Fruit fly (Drosophila melanogaster): Measurements from ENCODE around the gene mxt.

mxt gene

DNA sequence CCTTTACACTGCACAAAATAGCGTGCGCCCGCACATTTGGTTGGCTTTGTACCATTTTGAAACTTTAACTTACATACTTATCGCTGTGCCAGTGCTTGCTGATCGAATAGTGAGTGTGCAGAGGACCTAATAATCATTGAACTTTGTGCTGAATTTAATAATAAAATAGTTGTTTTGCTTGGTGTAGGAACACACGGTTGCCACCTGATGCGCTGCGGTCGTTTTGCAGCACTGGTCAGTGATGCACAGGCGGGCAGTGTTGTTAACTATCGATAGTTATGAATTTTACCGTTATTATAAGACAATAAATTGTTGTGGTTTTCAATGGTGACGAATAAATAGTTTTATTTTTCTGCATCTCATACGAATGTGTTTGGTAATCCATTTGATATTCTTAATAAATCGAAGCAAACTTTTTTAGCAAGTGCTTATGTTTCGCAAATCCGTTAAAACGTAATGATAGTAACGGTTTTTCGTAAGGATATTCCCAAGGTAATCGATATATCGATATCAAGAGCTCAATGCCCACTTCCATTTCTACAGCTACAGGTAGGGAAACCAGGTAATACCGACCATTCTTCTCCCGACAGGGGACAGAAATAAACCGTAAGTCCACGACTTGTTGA is 9.2 kb downstream of the mxt start, which contains the start of the genes tank and CG12194:
Gene tank (minus strand): TSS at position 228 of the 626 bp plus-strand sequence.
Gene CG12194 (plus strand): TSS at position 576 of the 626 bp plus-strand sequence.
- TF ChIP-seq CG17806 (tag; optimal IDR thresholded peaks at IDR 0.05) = peak; percentile 99
- peak; percentile 29 for TF ChIP-seq EcR (GFP tag; optimal IDR thresholded peaks at IDR 0.05)
- peak; percentile 100 for TF ChIP-seq Pif1A (GFP tag; optimal IDR thresholded peaks at IDR 0.05)
- peak; percentile 100 for TF ChIP-seq CG8301 (tag; optimal IDR thresholded peaks at IDR 0.05)
- TF ChIP-seq CG9948 (tag; optimal IDR thresholded peaks at IDR 0.05) = peak; percentile 99
- peak; percentile 100 for TF ChIP-seq Ets98B (GFP tag; IDR thresholded peaks at IDR 0.05)
- peak; percentile 99 for TF ChIP-seq rn (GFP tag; IDR thresholded peaks at IDR 0.05)
- TF ChIP-seq Pif1B (GFP tag; optimal IDR thresholded peaks at IDR 0.05) = peak; percentile 99
- peak; percentile 97 for TF ChIP-seq gl (tag; optimal IDR thresholded peaks at IDR 0.05)
- peak; percentile 97 for TF ChIP-seq CG8159 (tag; optimal IDR thresholded peaks at IDR 0.05)
- TF ChIP-seq CG34367 (tag; optimal IDR thresholded peaks at IDR 0.05) = peak; percentile 99
- TF ChIP-seq CG12605 (GFP tag; IDR thresholded peaks at IDR 0.05) = peak; percentile 99
- TF ChIP-seq CG14655 (GFP tag; optimal IDR thresholded peaks at IDR 0.05) = peak; percentile 100
- TF ChIP-seq D1 (tag; optimal IDR thresholded peaks at IDR 0.05) = no peak
- peak; percentile 100 for TF ChIP-seq CG4496 (GFP tag; IDR thresholded peaks at IDR 0.05)
- no peak for TF ChIP-seq CG13204 (GFP tag; optimal IDR thresholded peaks at IDR 0.05)
- TF ChIP-seq fd96Ca (GFP tag; IDR thresholded peaks at IDR 0.05) = peak; percentile 100
- TF ChIP-seq CG32121 (GFP tag; IDR thresholded peaks at IDR 0.05) = peak; percentile 100
- peak; percentile 98 for TF ChIP-seq Snoo (tag; optimal IDR thresholded peaks at IDR 0.05)
- TF ChIP-seq CG15710 (tag; optimal IDR thresholded peaks at IDR 0.05) = peak; percentile 96
- peak; percentile 99 for TF ChIP-seq CG10348 (GFP tag; IDR thresholded peaks at IDR 0.05)

DNA sequence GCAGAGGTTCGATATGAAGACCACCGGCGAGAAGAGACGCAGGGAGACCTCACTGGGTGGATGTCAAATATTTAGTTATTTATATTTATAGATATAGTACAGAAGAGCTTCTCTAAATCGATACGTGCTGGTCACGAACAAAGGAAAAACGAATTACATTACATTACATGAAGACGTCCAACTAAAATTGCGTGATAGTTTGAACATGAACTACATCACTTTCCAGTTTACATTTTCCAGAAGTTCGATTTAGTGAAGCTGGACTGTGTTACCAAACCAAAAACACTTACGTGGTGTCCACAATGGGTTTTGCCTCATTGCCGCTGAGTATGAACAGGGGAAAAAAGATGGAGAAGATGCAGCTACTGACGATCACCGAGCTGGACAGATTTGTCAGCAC is 10.9 kb downstream of the mxt start:
- no peak for TF ChIP-seq rn (GFP tag; IDR thresholded peaks at IDR 0.05)
- 0 out of 3 replicates have a peak, but pooled peaks have one; percentile 36 for TF ChIP-seq CG4496 (GFP tag; IDR thresholded peaks at IDR 0.05)
- TF ChIP-seq Ets98B (GFP tag; IDR thresholded peaks at IDR 0.05) = 0 out of 2 replicates have a peak, but pooled peaks have one; percentile 22

DNA sequence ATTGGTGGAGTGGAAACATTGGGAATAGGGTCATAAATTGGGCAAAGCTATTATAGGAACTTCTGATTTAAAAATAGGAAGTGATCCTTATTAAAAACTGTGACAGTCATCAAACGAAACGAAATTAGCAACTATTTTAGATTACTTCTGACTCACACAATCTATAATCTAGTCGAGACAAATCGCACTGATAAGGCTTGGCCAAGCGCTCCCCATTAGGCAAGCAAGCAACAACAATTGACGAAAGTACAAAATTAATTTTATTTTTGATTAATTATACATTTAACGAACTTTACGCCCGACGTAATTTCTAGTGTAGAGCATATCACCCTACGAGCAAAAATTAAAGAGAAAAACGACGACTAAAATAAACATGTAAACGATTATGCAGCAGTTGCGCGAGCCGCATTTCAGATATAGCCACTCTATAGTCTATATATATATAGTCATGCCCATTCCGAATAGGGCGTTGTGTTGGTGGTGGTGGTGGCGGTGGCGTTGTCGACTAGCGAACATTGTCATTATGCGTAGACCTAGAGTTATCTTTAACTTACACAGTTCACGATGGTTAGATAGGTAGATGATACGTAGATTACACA is 11.9 kb downstream of the mxt start, which contains the start of gene Ir25a:
Gene Ir25a (minus strand): TSS at position 210 of the 599 bp plus-strand sequence.
- TF ChIP-seq CG12605 (GFP tag; IDR thresholded peaks at IDR 0.05) (no peak), Pif1A (GFP tag; optimal IDR thresholded peaks at IDR 0.05) (no peak), CG34367 (tag; optimal IDR thresholded peaks at IDR 0.05) (no peak), CG13204 (GFP tag; optimal IDR thresholded peaks at IDR 0.05) (no peak), CG17806 (tag; optimal IDR thresholded peaks at IDR 0.05) (no peak)

dm6 chr2L:4830490-4830889 is 16.6 kb downstream of the mxt start, which contains the start of gene Fnta:
Gene Fnta (minus strand): TSS chr2L:4830693.
- TF ChIP-seq CG13204 (GFP tag; optimal IDR thresholded peaks at IDR 0.05) = no peak
- TF ChIP-seq EcR (GFP tag; optimal IDR thresholded peaks at IDR 0.05) = peak; percentile 30
- TF ChIP-seq CG4496 (GFP tag; IDR thresholded peaks at IDR 0.05) = peak; percentile 25; the same call in 2 of the 3 replicates
- no peak for TF ChIP-seq CG15710 (tag; optimal IDR thresholded peaks at IDR 0.05)
- TF ChIP-seq gl (tag; optimal IDR thresholded peaks at IDR 0.05) = no peak

dm6 chr2L:4829040-4829439 is 18.1 kb downstream of the mxt start:
- no peak for TF ChIP-seq Ets98B (GFP tag; IDR thresholded peaks at IDR 0.05)
- no peak for TF ChIP-seq CG8159 (tag; optimal IDR thresholded peaks at IDR 0.05)
- TF ChIP-seq Pif1B (GFP tag; optimal IDR thresholded peaks at IDR 0.05) = no peak
- no peak for TF ChIP-seq gl (tag; optimal IDR thresholded peaks at IDR 0.05)
- TF ChIP-seq CG9948 (tag; optimal IDR thresholded peaks at IDR 0.05) = no peak
- TF ChIP-seq CG17806 (tag; optimal IDR thresholded peaks at IDR 0.05) = no peak
- TF ChIP-seq CG13204 (GFP tag; optimal IDR thresholded peaks at IDR 0.05) = no peak
- TF ChIP-seq EcR (GFP tag; optimal IDR thresholded peaks at IDR 0.05) = no peak
- TF ChIP-seq CG10348 (GFP tag; IDR thresholded peaks at IDR 0.05) = no peak
- no peak for TF ChIP-seq rn (GFP tag; IDR thresholded peaks at IDR 0.05)
- TF ChIP-seq CG8301 (tag; optimal IDR thresholded peaks at IDR 0.05) = no peak
- TF ChIP-seq CG32121 (GFP tag; IDR thresholded peaks at IDR 0.05) = no peak
- no peak for TF ChIP-seq Snoo (tag; optimal IDR thresholded peaks at IDR 0.05)
- no peak for TF ChIP-seq CG14655 (GFP tag; optimal IDR thresholded peaks at IDR 0.05)
- no peak for TF ChIP-seq fd96Ca (GFP tag; IDR thresholded peaks at IDR 0.05)
- no peak for TF ChIP-seq D1 (tag; optimal IDR thresholded peaks at IDR 0.05)
- no peak for TF ChIP-seq CG34367 (tag; optimal IDR thresholded peaks at IDR 0.05)
- TF ChIP-seq CG12605 (GFP tag; IDR thresholded peaks at IDR 0.05) = no peak
- TF ChIP-seq CG15710 (tag; optimal IDR thresholded peaks at IDR 0.05) = no peak

DNA sequence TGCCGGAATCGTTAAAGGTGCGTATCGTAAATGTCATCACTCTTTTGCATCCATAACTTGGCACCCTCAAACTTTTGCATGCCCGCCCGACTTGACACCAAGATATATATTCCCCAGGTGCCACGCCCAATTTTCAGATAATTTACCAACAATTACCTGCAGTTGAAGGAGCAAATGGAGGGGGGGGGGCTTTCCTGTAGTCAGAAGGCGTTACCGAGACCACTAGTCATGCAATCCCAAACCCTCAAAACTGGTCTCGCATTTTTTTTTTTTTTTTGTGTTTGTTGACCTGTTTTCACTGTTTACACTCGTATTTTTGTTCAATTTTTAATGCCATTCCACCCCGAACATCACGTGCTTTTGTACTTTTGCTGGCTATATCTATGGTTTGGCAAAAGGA is 21.4 kb downstream of the mxt start:
- TF ChIP-seq EcR (GFP tag; optimal IDR thresholded peaks at IDR 0.05) = peak; percentile 21
- no peak for TF ChIP-seq CG32121 (GFP tag; IDR thresholded peaks at IDR 0.05)
- TF ChIP-seq CG14655 (GFP tag; optimal IDR thresholded peaks at IDR 0.05) = no peak
- TF ChIP-seq Pif1B (GFP tag; optimal IDR thresholded peaks at IDR 0.05) = no peak
- no peak for TF ChIP-seq CG8301 (tag; optimal IDR thresholded peaks at IDR 0.05)

Data from whole organism, pupa.